Fruit fly (Drosophila melanogaster) whole organism, embryonic: ENCODE measurements around the gene crq.

Experiments used
- Asciz ChIP-seq: fragments of 200-800 bp; sonication (Bioruptor generic); optimal IDR thresholded peaks from 2 replicates; lab custom pipeline; 2017; ENCODE audit warnings: missing biosample characterization, mild to moderate bottlenecking, missing genetic modification characterization, missing genetic modification reagents
- BtbVII ChIP-seq: fragments of 200-800 bp; sonication (Bioruptor generic); optimal IDR thresholded peaks from 3 replicates; lab custom pipeline; 2017; ENCODE audit warnings: missing biosample characterization, mild to moderate bottlenecking, missing genetic modification characterization
- Bteb2 ChIP-seq: fragments of 200-800 bp; sonication (Bioruptor generic); optimal IDR thresholded peaks from 2 replicates; lab custom pipeline; 2016; ENCODE audit warnings: missing biosample characterization, missing genetic modification characterization
- CG10654 ChIP-seq: fragments of 200-800 bp; sonication (Bioruptor generic); optimal IDR thresholded peaks from 2 replicates; lab custom pipeline; 2016; ENCODE audit warnings: missing biosample characterization, missing genetic modification characterization
- CG11085 ChIP-seq: fragments of 200-800 bp; sonication (Bioruptor generic); IDR thresholded peaks from 2 replicates; pipeline ENCODE4 v1.3.6; 2022; ENCODE audit warnings: missing biosample characterization, missing genetic modification characterization
- CG11398 ChIP-seq: fragments of 200-800 bp; sonication (Bioruptor generic); optimal IDR thresholded peaks from 2 replicates; lab custom pipeline; 2016; ENCODE audit warnings: missing biosample characterization, missing genetic modification characterization
- CG12219 ChIP-seq: fragments of 200-800 bp; sonication (Bioruptor generic); optimal IDR thresholded peaks from 3 replicates; lab custom pipeline; 2018; ENCODE audit warnings: missing biosample characterization, mild to moderate bottlenecking, missing genetic modification characterization
- CG13123 ChIP-seq: fragments of 200-800 bp; sonication (Bioruptor generic); optimal IDR thresholded peaks from 2 replicates; lab custom pipeline; 2016; ENCODE audit warnings: missing biosample characterization, missing genetic modification characterization
- CG14050 ChIP-seq: fragments of 200-800 bp; sonication (Bioruptor generic); IDR thresholded peaks from 3 replicates; pipeline ENCODE4 v1.3.6; 2022; ENCODE audit warnings: missing biosample characterization, missing genetic modification characterization
- CG14860 ChIP-seq: fragments of 200-800 bp; sonication (Bioruptor generic); IDR thresholded peaks from 3 replicates; pipeline ENCODE4 v1.3.6; 2022; ENCODE audit warnings: missing biosample characterization, missing genetic modification characterization; ENCODE audit not compliant: partially characterized antibody
- CG14965 ChIP-seq: fragments of 200-800 bp; sonication (Bioruptor generic); optimal IDR thresholded peaks from 2 replicates; lab custom pipeline; 2016; ENCODE audit warnings: missing biosample characterization, missing genetic modification characterization, borderline replicate concordance
- CG15601 ChIP-seq: fragments of 200-800 bp; sonication (Bioruptor generic); optimal IDR thresholded peaks from 3 replicates; lab custom pipeline; 2019; ENCODE audit warnings: missing biosample characterization, mild to moderate bottlenecking, missing genetic modification characterization, moderate library complexity
- CG18262 ChIP-seq: fragments of 200-800 bp; optimal IDR thresholded peaks from 3 replicates; lab custom pipeline; 2019; ENCODE audit warnings: missing biosample characterization, mild to moderate bottlenecking, missing genetic modification characterization, moderate library complexity
- CG18476 ChIP-seq: fragments of 200-800 bp; sonication (Bioruptor generic); optimal IDR thresholded peaks from 2 replicates; lab custom pipeline; 2016; ENCODE audit warnings: missing biosample characterization, mild to moderate bottlenecking, missing genetic modification characterization
- CG7786 ChIP-seq: fragments of 200-800 bp; sonication (Bioruptor generic); optimal IDR thresholded peaks from 2 replicates; lab custom pipeline; 2016; ENCODE audit warnings: missing biosample characterization, missing genetic modification characterization
- CG7963 ChIP-seq: fragments of 200-800 bp; sonication (Bioruptor generic); IDR thresholded peaks from 3 replicates; pipeline ENCODE4 v1.3.6; 2022; ENCODE audit warnings: missing biosample characterization, missing genetic modification characterization; ENCODE audit not compliant: partially characterized antibody
- CG8478 ChIP-seq: fragments of >200 bp; optimal IDR thresholded peaks from 2 replicates; lab custom pipeline; 2018
- Doc3 ChIP-seq: fragments of 200-800 bp; sonication (Bioruptor generic); IDR thresholded peaks from 3 replicates; pipeline ENCODE4 v1.3.6; 2022; ENCODE audit warnings: missing biosample characterization, missing genetic modification characterization; ENCODE audit not compliant: partially characterized antibody
- Eip74EF ChIP-seq, 2 experiments: fragments of 200-800 bp in 1 of 2; fragments of >200 bp in 1 of 2; sonication (Bioruptor generic) in 1 of 2; optimal IDR thresholded peaks; 2 replicates each; lab custom pipeline; 2017 to 2019; ENCODE audit warnings: missing biosample characterization in 2 of 2, missing genetic modification characterization in 2 of 2, mild to moderate bottlenecking in 1 of 2, moderate library complexity in 1 of 2
- Gsc ChIP-seq: fragments of 200-800 bp; sonication (Bioruptor generic); IDR thresholded peaks from 2 replicates; pipeline ENCODE4 v1.3.6; 2022; ENCODE audit warnings: missing biosample characterization, missing genetic modification characterization
- Gug ChIP-seq: fragments of 200-800 bp; sonication (Bioruptor generic); IDR thresholded peaks from 4 replicates; pipeline ENCODE4 v1.3.6; 2022; ENCODE audit warnings: missing biosample characterization, missing genetic modification characterization
- HLHmδ ChIP-seq: fragments of 200-800 bp; sonication (Bioruptor generic); optimal IDR thresholded peaks from 2 replicates; lab custom pipeline; 2018; ENCODE audit warnings: missing biosample characterization, mild to moderate bottlenecking, missing genetic modification characterization, moderate library complexity
- Hmr ChIP-seq: fragments of 200-800 bp; sonication (Bioruptor generic); optimal IDR thresholded peaks from 3 replicates; lab custom pipeline; 2017; ENCODE audit warnings: mild to moderate bottlenecking, missing biosample characterization, missing genetic modification reagents, missing genetic modification characterization
- Hr39 ChIP-seq: fragments of >200 bp; optimal IDR thresholded peaks from 2 replicates; lab custom pipeline; 2017
- Oli ChIP-seq: fragments of 200-800 bp; sonication (Bioruptor generic); optimal IDR thresholded peaks from 2 replicates; lab custom pipeline; 2018; ENCODE audit warnings: missing biosample characterization, mild to moderate bottlenecking, missing genetic modification characterization, moderate library complexity
- Xbp1 ChIP-seq: fragments of 200-800 bp; sonication (Bioruptor generic); optimal IDR thresholded peaks from 3 replicates; lab custom pipeline; 2016; ENCODE audit warnings: missing biosample characterization, mild to moderate bottlenecking, missing genetic modification characterization
- ara ChIP-seq: fragments of 200-800 bp; sonication (Bioruptor generic); IDR thresholded peaks from 2 replicates; pipeline ENCODE4 v1.3.6; 2022; ENCODE audit warnings: missing biosample characterization, missing genetic modification characterization
- ato ChIP-seq: fragments of 200-800 bp; sonication (Bioruptor generic); IDR thresholded peaks from 2 replicates; pipeline ENCODE4 v1.3.6; 2022; ENCODE audit warnings: missing biosample characterization, missing genetic modification characterization; ENCODE audit not compliant: partially characterized antibody
- bab2 ChIP-seq: fragments of 200-800 bp; sonication (Bioruptor generic); optimal IDR thresholded peaks from 2 replicates; lab custom pipeline; 2016; ENCODE audit warnings: missing biosample characterization, missing genetic modification characterization
- crp ChIP-seq, 2 experiments: fragments of 200-800 bp; sonication (Bioruptor generic); optimal IDR thresholded peaks; 2 replicates in 1 of 2; 3 replicates in 1 of 2; lab custom pipeline; 2017; ENCODE audit warnings: missing biosample characterization in 2 of 2, missing genetic modification characterization in 2 of 2, mild to moderate bottlenecking in 1 of 2, moderate library complexity in 1 of 2
- cwo ChIP-seq: fragments of 200-800 bp; sonication (Bioruptor generic); optimal IDR thresholded peaks from 3 replicates; lab custom pipeline; 2017; ENCODE audit warnings: missing biosample characterization, missing genetic modification characterization, mild to moderate bottlenecking, moderate library complexity, missing genetic modification reagents
- ems ChIP-seq: fragments of 200-800 bp; sonication (Bioruptor generic); optimal IDR thresholded peaks from 3 replicates; lab custom pipeline; 2016; ENCODE audit warnings: missing biosample characterization, missing genetic modification characterization
- gcm ChIP-seq: fragments of 200-800 bp; sonication (Bioruptor generic); optimal IDR thresholded peaks from 2 replicates; lab custom pipeline; 2019; ENCODE audit warnings: missing biosample characterization, mild to moderate bottlenecking, missing genetic modification characterization, moderate library complexity
- jumu ChIP-seq: fragments of 200-800 bp; sonication (Bioruptor generic); optimal IDR thresholded peaks from 3 replicates; lab custom pipeline; 2016; ENCODE audit warnings: missing biosample characterization, missing genetic modification characterization
- knrl ChIP-seq: fragments of 200-800 bp; sonication (Bioruptor generic); IDR thresholded peaks from 3 replicates; pipeline ENCODE4 v1.3.6; 2022; ENCODE audit warnings: missing biosample characterization, missing genetic modification characterization; ENCODE audit not compliant: partially characterized antibody
- oc ChIP-seq: fragments of 200-800 bp; sonication (Bioruptor generic); optimal IDR thresholded peaks from 2 replicates; lab custom pipeline; 2018; ENCODE audit warnings: missing biosample characterization, mild to moderate bottlenecking, missing genetic modification characterization, moderate library complexity
- onecut ChIP-seq: fragments of 200-800 bp; sonication (Bioruptor generic); IDR thresholded peaks from 2 replicates; pipeline ENCODE4 v1.3.6; 2022; ENCODE audit warnings: missing biosample characterization, missing genetic modification characterization
- psq ChIP-seq: fragments of 200-800 bp; sonication (Bioruptor generic); optimal IDR thresholded peaks from 2 replicates; lab custom pipeline; 2017; ENCODE audit warnings: missing biosample characterization, missing genetic modification characterization
- pzg ChIP-seq: fragments of 200-800 bp; sonication (Bioruptor generic); optimal IDR thresholded peaks from 3 replicates; lab custom pipeline; 2018; ENCODE audit warnings: missing biosample characterization, mild to moderate bottlenecking, missing genetic modification characterization, moderate library complexity
- sc ChIP-seq, 3 experiments: fragments of >200 bp in 2 of 3; fragments of 200-800 bp in 1 of 3; sonication (Bioruptor generic) in 1 of 3; optimal IDR thresholded peaks; 2 replicates in 2 of 3; 3 replicates in 1 of 3; lab custom pipeline; 2017; ENCODE audit warnings: mild to moderate bottlenecking in 1 of 3, missing biosample characterization in 1 of 3, missing genetic modification characterization in 1 of 3, missing genetic modification reagents in 1 of 3
- sens ChIP-seq: fragments of 200-800 bp; sonication (Bioruptor generic); peaks from one replicate; lab custom pipeline; 2016; ENCODE audit warnings: missing biosample characterization, missing genetic modification characterization
- seq ChIP-seq: fragments of 200-800 bp; sonication (Bioruptor generic); IDR thresholded peaks from 2 replicates; pipeline ENCODE4 v1.3.6; 2022; ENCODE audit warnings: missing biosample characterization, missing genetic modification characterization
- sima ChIP-seq: fragments of 200-800 bp; sonication (Bioruptor generic); optimal IDR thresholded peaks from 2 replicates; lab custom pipeline; 2016; ENCODE audit warnings: missing biosample characterization, missing genetic modification characterization
- slbo ChIP-seq: fragments of 200-800 bp; sonication (Bioruptor generic); IDR thresholded peaks from 2 replicates; pipeline ENCODE4 v1.3.6; 2022; ENCODE audit warnings: missing biosample characterization, missing genetic modification characterization
- tio ChIP-seq: fragments of 200-800 bp; sonication (Bioruptor generic); optimal IDR thresholded peaks from 2 replicates; lab custom pipeline; 2017; ENCODE audit warnings: missing biosample characterization, missing genetic modification characterization, inconsistent platforms
- tna ChIP-seq: fragments of 200-800 bp; sonication (Bioruptor generic); IDR thresholded peaks from 2 replicates; pipeline ENCODE4 v1.3.6; 2022; ENCODE audit warnings: missing biosample characterization, missing genetic modification characterization; ENCODE audit not compliant: partially characterized antibody
- trem ChIP-seq: fragments of 200-800 bp; optimal IDR thresholded peaks from 3 replicates; lab custom pipeline; 2019; ENCODE audit warnings: missing biosample characterization, mild to moderate bottlenecking, missing genetic modification characterization, moderate library complexity
- unpg ChIP-seq: fragments of 200-800 bp; sonication (Bioruptor generic); optimal IDR thresholded peaks from 3 replicates; lab custom pipeline; 2018; ENCODE audit warnings: missing biosample characterization, mild to moderate bottlenecking, missing genetic modification characterization, moderate library complexity

crq gene

DNA sequence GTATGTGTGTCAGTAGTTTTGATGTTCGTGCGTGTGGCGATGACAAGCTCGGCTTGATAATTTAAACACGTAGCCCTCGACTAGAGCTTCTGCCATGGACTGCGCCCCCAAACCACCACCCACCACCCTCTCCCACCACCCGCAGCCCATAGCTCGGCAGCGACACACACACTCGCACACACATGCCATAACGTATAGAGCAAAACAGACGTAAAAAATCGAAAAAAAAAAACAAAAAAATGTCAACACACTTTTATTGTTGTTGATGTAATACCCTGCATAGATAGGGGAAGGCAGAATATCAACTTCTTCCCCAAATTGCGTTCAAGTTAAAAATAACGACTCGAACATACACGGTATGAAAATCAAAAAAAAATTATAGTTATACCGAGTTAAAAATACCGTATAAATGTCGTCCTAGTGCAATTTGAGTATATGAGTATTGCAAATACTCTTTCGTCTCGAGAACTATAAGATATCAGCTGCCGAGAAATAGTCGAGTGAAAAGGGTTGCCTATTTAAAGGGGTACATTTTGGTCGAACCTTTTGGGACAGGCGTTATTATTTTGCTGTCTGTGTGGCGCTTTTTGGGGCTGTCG, 17.6 kb upstream of the crq start (continued):
- TF ChIP-seq sima (peak; percentile 5), CG15601 (peak; percentile 35), HLHmδ (GFP tag; lab: Kevin White, UChicago) (no peak), bab2 (GFP tag; lab: Kevin White, UChicago) (peak; percentile 72), Hmr (GFP tag; lab: Kevin White, UChicago) (peak; percentile 78), CG11398 (GFP tag; lab: Kevin White, UChicago) (peak; percentile 74), CG14860 (GFP tag; lab: Robert Waterston, UW) (no peak), CG11085 (peak; percentile 26), unpg (GFP tag; lab: Kevin White, UChicago) (peak; percentile 77), Eip74EF (GFP tag; optimal IDR thresholded peaks at IDR 0.05; lab: Kevin White, UChicago) (peak in 1 of 2 experiments; percentile 43), ara (GFP tag; lab: Robert Waterston, UW) (peak; percentile 70; the same call in 1 of the 2 replicates), CG10654 (GFP tag; lab: Kevin White, UChicago) (peak; percentile 56), Gug (GFP tag; lab: Robert Waterston, UW) (peak; percentile 76), tna (GFP tag; lab: Robert Waterston, UW) (no peak), CG12219 (GFP tag; lab: Kevin White, UChicago) (peak; percentile 58), crp (GFP tag; optimal IDR thresholded peaks at IDR 0.05; lab: Kevin White, UChicago) (peak in 1 of 2 experiments; percentile 1), sc (optimal IDR thresholded peaks at IDR 0.05; lab: Kevin White, UChicago) (no peak), sc (GFP tag; optimal IDR thresholded peaks at IDR 0.05; lab: Kevin White, UChicago) (peak; percentile 24), CG7786 (peak; percentile 91), CG18262 (tag; lab: Kevin White, UChicago) (peak; percentile 54), pzg (GFP tag; lab: Kevin White, UChicago) (no peak), sens (peak; percentile 97), BtbVII (GFP tag; lab: Kevin White, UChicago) (peak; percentile 14), Oli (tag; lab: Kevin White, UChicago) (peak; percentile 87), Doc3 (no peak), trem (tag; lab: Kevin White, UChicago) (peak; percentile 21), Gsc (GFP tag; lab: Robert Waterston, UW) (peak; percentile 8; the same call in 1 of the 2 replicates), CG18476 (GFP tag; lab: Kevin White, UChicago) (peak; percentile 52), cwo (GFP tag; lab: Kevin White, UChicago) (peak; percentile 71), knrl (GFP tag; lab: Robert Waterston, UW) (no peak), CG8478 (lab: Kevin White, UChicago) (no peak), tio (GFP tag; lab: Kevin White, UChicago) (peak; percentile 75), CG14965 (GFP tag; lab: Kevin White, UChicago) (peak; percentile 31), CG14050 (GFP tag; lab: Robert Waterston, UW) (peak; percentile 73; the same call in 2 of the 3 replicates), Bteb2 (GFP tag; lab: Kevin White, UChicago) (peak; percentile 73), gcm (GFP tag; lab: Kevin White, UChicago) (peak; percentile 28), onecut (GFP tag; lab: Robert Waterston, UW) (no peak), ato (GFP tag; lab: Robert Waterston, UW) (no peak), jumu (GFP tag; lab: Kevin White, UChicago) (peak; percentile 62), Asciz (GFP tag; lab: Kevin White, UChicago) (peak; percentile 74), CG13123 (GFP tag; lab: Kevin White, UChicago) (peak; percentile 62), oc (tag; lab: Kevin White, UChicago) (peak; percentile 21), ems (GFP tag; lab: Kevin White, UChicago) (peak; percentile 82), Xbp1 (GFP tag; lab: Kevin White, UChicago) (peak; percentile 78), psq (peak; percentile 64), Hr39 (no peak), seq (peak; percentile 79), slbo (GFP tag; lab: Robert Waterston, UW) (peak; percentile 82), CG7963 (GFP tag; lab: Robert Waterston, UW) (no peak)
